Fruit fly (Drosophila melanogaster): ENCODE results near the gene osa.

osa gene

DNA sequence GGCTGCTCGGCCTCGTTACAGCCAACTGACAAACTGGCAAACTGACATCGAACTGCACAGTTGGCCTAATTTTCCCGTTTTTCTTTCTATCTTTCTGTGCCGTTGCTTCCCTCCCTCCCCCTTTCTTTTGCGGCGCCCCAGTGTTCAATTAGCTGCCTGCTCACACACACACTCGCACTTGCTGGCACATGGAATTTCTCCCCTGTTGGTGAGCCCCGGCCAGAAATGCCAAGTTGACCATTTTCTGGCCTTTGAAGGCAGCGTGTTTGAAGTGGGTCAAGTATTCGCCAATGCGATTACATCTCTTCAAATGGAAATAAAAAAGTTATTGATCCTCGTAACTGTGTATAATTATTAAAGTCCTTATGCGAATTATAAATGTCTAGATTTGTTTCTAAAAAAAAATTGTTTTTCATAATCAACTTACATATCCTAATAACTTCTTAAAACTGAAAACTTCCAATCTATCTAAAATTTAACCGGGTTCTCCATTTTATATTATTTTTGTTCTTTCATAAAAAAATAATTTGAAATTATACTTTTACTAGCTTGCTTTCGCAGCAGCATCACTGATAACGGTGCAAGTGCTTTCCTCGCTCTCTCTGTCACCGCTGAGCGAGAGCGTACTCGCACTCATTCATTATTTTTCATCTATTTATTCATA, 37.4 kb downstream of the osa start (continued):
- no peak for TF ChIP-seq CG12744 (GFP tag; optimal IDR thresholded peaks at IDR 0.05)
- peak; percentile 23; the same call in 1 of the 2 replicates for TF ChIP-seq Awh (GFP tag; IDR thresholded peaks at IDR 0.05)
- peak; percentile 30 for TF ChIP-seq az2 (GFP tag; optimal IDR thresholded peaks at IDR 0.05)
- TF ChIP-seq CG3281 (GFP tag; optimal IDR thresholded peaks at IDR 0.05): peak; percentile 32
- peak; percentile 52 for TF ChIP-seq CG8388 (GFP tag; optimal IDR thresholded peaks at IDR 0.05)
- TF ChIP-seq Blimp-1 (GFP tag; optimal IDR thresholded peaks at IDR 0.05): peak; percentile 56
- no peak for TF ChIP-seq kah (GFP tag; optimal IDR thresholded peaks at IDR 0.05)
- TF ChIP-seq unc-4 (GFP tag; IDR thresholded peaks at IDR 0.05; ENCODE audit: partially characterized antibody): no peak
- TF ChIP-seq Hr51 (GFP tag; optimal IDR thresholded peaks at IDR 0.05): peak in 1 of 2 experiments; percentile 51
- TF ChIP-seq CG15479 (GFP tag; optimal IDR thresholded peaks at IDR 0.05): no peak
- no peak for TF ChIP-seq NFAT (GFP tag; IDR thresholded peaks at IDR 0.05)
- no peak for TF ChIP-seq repo (GFP tag; optimal IDR thresholded peaks at IDR 0.05)
- TF ChIP-seq CG17186 (GFP tag; optimal IDR thresholded peaks at IDR 0.05): no peak
- TF ChIP-seq gro (GFP tag; optimal IDR thresholded peaks at IDR 0.05): no peak
- TF ChIP-seq cato (GFP tag; optimal IDR thresholded peaks at IDR 0.05; ENCODE audit: borderline replicate concordance): peak; percentile 9
- TF ChIP-seq Hsf (GFP tag; optimal IDR thresholded peaks at IDR 0.05): peak; percentile 22
- no peak for TF ChIP-seq CG9215 (GFP tag; IDR thresholded peaks at IDR 0.05)
- TF ChIP-seq CG11093 (GFP tag; IDR thresholded peaks at IDR 0.05): no peak
- no peak for TF ChIP-seq CG10959 (GFP tag; IDR thresholded peaks at IDR 0.05)
- TF ChIP-seq CG2202 (tag; optimal IDR thresholded peaks at IDR 0.05): no peak
- no peak for TF ChIP-seq CG6654 (GFP tag; optimal IDR thresholded peaks at IDR 0.05)
- TF ChIP-seq oc (tag; optimal IDR thresholded peaks at IDR 0.05): no peak
- TF ChIP-seq bowl (GFP tag; IDR thresholded peaks at IDR 0.05): no peak
- TF ChIP-seq CG15073 (GFP tag; optimal IDR thresholded peaks at IDR 0.05): no peak
- TF ChIP-seq pita (GFP tag; optimal IDR thresholded peaks at IDR 0.05): no peak
- no peak for TF ChIP-seq Taf1 (GFP tag; IDR thresholded peaks at IDR 0.05)
- no peak for TF ChIP-seq tap (tag; optimal IDR thresholded peaks at IDR 0.05)
- no peak for TF ChIP-seq Dp (GFP tag; optimal IDR thresholded peaks at IDR 0.05)
- no peak for TF ChIP-seq twi (tag; optimal IDR thresholded peaks at IDR 0.05)
- TF ChIP-seq cg (GFP tag; optimal IDR thresholded peaks at IDR 0.05): peak; percentile 74
- TF ChIP-seq HLH3B (GFP tag; IDR thresholded peaks at IDR 0.05): 0 out of 2 replicates have a peak, but pooled peaks have one; percentile 4
- peak; percentile 32; the same call in 1 of the 2 replicates for TF ChIP-seq lmd (GFP tag; IDR thresholded peaks at IDR 0.05)
- no peak for TF ChIP-seq fd3F (GFP tag; optimal IDR thresholded peaks at IDR 0.05)
- no peak for TF ChIP-seq Fer3 (tag; optimal IDR thresholded peaks at IDR 0.05)
- TF ChIP-seq Pdp1 (GFP tag; optimal IDR thresholded peaks at IDR 0.05): peak in 1 of 2 experiments; percentile 7
- TF ChIP-seq Dip2 (GFP tag; IDR thresholded peaks at IDR 0.05): no peak
- TF ChIP-seq Hr78 (GFP tag; optimal IDR thresholded peaks at IDR 0.05): peak in 1 of 2 experiments; percentile 7
- TF ChIP-seq chinmo (GFP tag; IDR thresholded peaks at IDR 0.05; ENCODE audit: partially characterized antibody): 0 out of 4 replicates have a peak, but pooled peaks have one; percentile 63
- no peak for TF ChIP-seq usp (GFP tag; optimal IDR thresholded peaks at IDR 0.05)
- no peak for TF ChIP-seq slp2 (GFP tag; optimal IDR thresholded peaks at IDR 0.05)
- no peak for TF ChIP-seq CG30431 (GFP tag; optimal IDR thresholded peaks at IDR 0.05)
- no peak for TF ChIP-seq Kr (GFP tag; optimal IDR thresholded peaks at IDR 0.05)
- TF ChIP-seq CG10979 (tag; optimal IDR thresholded peaks at IDR 0.05): peak; percentile 76
- peak in 1 of 2 experiments; percentile 29 for TF ChIP-seq dpn (GFP tag; optimal IDR thresholded peaks at IDR 0.05)
- peak; percentile 13 for TF ChIP-seq CG12104 (GFP tag; optimal IDR thresholded peaks at IDR 0.05)
- TF ChIP-seq so (GFP tag; IDR thresholded peaks at IDR 0.05): 0 out of 3 replicates have a peak, but pooled peaks have one; percentile 19
- no peak for TF ChIP-seq HmgZ (tag; optimal IDR thresholded peaks at IDR 0.05)
- TF ChIP-seq Adf1 (GFP tag; IDR thresholded peaks at IDR 0.05): no peak
- no peak for TF ChIP-seq Atf-2 (GFP tag; optimal IDR thresholded peaks at IDR 0.05)
